Worm (Caenorhabditis elegans) whole organism, L1 larva: ENCODE measurements around the gene F53C3.8.
A peak's percentile ranks its signal among the peaks of the same experiment; 100 is the strongest.

ENCODE experiments used
- C04F5.9 ChIP-seq: sonication (generic microtip); optimal IDR thresholded peaks from 2 replicates; lab custom pipeline; 2016; ENCODE audit warnings: missing genetic modification characterization, missing compliant biosample characterization
- C34B4.2 ChIP-seq: sonication (generic microtip); optimal IDR thresholded peaks from 2 replicates; lab custom pipeline; 2017; ENCODE audit warnings: mild to moderate bottlenecking, missing genetic modification characterization, missing compliant biosample characterization
- Y116A8C.19 ChIP-seq: sonication (generic microtip); optimal IDR thresholded peaks from 2 replicates; lab custom pipeline; 2016; ENCODE audit warnings: missing compliant biosample characterization, missing genetic modification characterization, borderline replicate concordance
- aha-1 ChIP-seq: fragments of 150-350 bp; optimal IDR thresholded peaks from 2 replicates; lab custom pipeline; 2014; ENCODE audit warnings: missing biosample characterization, missing genetic modification characterization
- blmp-1 ChIP-seq: fragments of 150-350 bp; optimal IDR thresholded peaks from 2 replicates; lab custom pipeline; 2014; ENCODE audit warnings: missing biosample characterization, missing genetic modification characterization
- ces-1 ChIP-seq: fragments of 150-350 bp; optimal IDR thresholded peaks from 2 replicates; lab custom pipeline; 2014; ENCODE audit warnings: missing biosample characterization, missing genetic modification reagents, missing genetic modification characterization
- efl-1 ChIP-seq, 4 experiments: fragments of 150-350 bp; optimal IDR thresholded peaks in 3 of 4; peaks in 1 of 4; 1 replicate in 1 of 4; 2 replicates in 3 of 4; lab custom pipeline; 2014; ENCODE audit warnings: missing biosample characterization in 2 of 4, missing genetic modification characterization in 2 of 4, missing genetic modification reagents in 2 of 4
- efl-3 ChIP-seq: fragments of 200-800 bp; sonication (Bioruptor generic); optimal IDR thresholded peaks from 2 replicates; lab custom pipeline; 2018; ENCODE audit warnings: mild to moderate bottlenecking, missing genetic modification characterization, missing compliant biosample characterization
- egl-13 ChIP-seq: sonication (generic microtip); optimal IDR thresholded peaks from 2 replicates; lab custom pipeline; 2016; ENCODE audit warnings: missing genotype, missing genetic modification reagents, missing genetic modification characterization, missing compliant biosample characterization
- ets-5 ChIP-seq: fragments of 200-800 bp; sonication (Bioruptor generic); IDR thresholded peaks from 2 replicates; pipeline ENCODE4 v1.3.6; 2022; ENCODE audit warnings: missing genetic modification characterization, missing compliant biosample characterization
- fkh-10 ChIP-seq: sonication (generic microtip); optimal IDR thresholded peaks from 2 replicates; lab custom pipeline; 2017; ENCODE audit warnings: missing biosample characterization, missing genetic modification reagents, missing genetic modification characterization
- hlh-17 ChIP-seq: fragments of 200-800 bp; sonication (Bioruptor generic); optimal IDR thresholded peaks from 2 replicates; lab custom pipeline; 2018; ENCODE audit warnings: missing genetic modification characterization, mild to moderate bottlenecking, missing compliant biosample characterization, moderate library complexity, borderline replicate concordance
- isw-1 ChIP-seq: fragments of 200-800 bp; sonication (Bioruptor generic); IDR thresholded peaks from 2 replicates; pipeline ENCODE4 v1.3.6; 2022; ENCODE audit warnings: missing genetic modification characterization, missing compliant biosample characterization
- jun-1 ChIP-seq: fragments of 150-350 bp; optimal IDR thresholded peaks from 2 replicates; lab custom pipeline; 2014; ENCODE audit warnings: missing biosample characterization, missing genetic modification reagents, missing genetic modification characterization
- lin-13 ChIP-seq: fragments of 150-350 bp; optimal IDR thresholded peaks from 2 replicates; lab custom pipeline; 2014; ENCODE audit warnings: missing biosample characterization, missing genetic modification reagents, missing genetic modification characterization
- lsy-2 ChIP-seq, 2 experiments: fragments of 150-350 bp; optimal IDR thresholded peaks; 2 replicates each; lab custom pipeline; 2014; ENCODE audit warnings: missing biosample characterization in 2 of 2, missing genetic modification characterization in 2 of 2
- mep-1 ChIP-seq: fragments of 150-350 bp; optimal IDR thresholded peaks from 2 replicates; lab custom pipeline; 2014; ENCODE audit warnings: missing biosample characterization, missing genetic modification characterization
- nhr-19 ChIP-seq: fragments of 200-800 bp; sonication (Bioruptor generic); conservative IDR thresholded peaks from 2 replicates; pipeline ENCODE4 v1.3.6; 2022; ENCODE audit warnings: missing genetic modification characterization, missing compliant biosample characterization
- nhr-47 ChIP-seq: sonication (generic microtip); optimal IDR thresholded peaks from 2 replicates; lab custom pipeline; 2016; ENCODE audit warnings: mild to moderate bottlenecking, missing genetic modification characterization, moderate library complexity, missing compliant biosample characterization
- nhr-76 ChIP-seq: sonication (generic microtip); optimal IDR thresholded peaks from 2 replicates; lab custom pipeline; 2017; ENCODE audit warnings: missing biosample characterization, missing genetic modification characterization
- nhr-77 ChIP-seq: fragments of 150-350 bp; optimal IDR thresholded peaks from 2 replicates; lab custom pipeline; 2014; ENCODE audit warnings: missing biosample characterization, missing genetic modification characterization
- nhr-85 ChIP-seq: sonication (generic microtip); peaks from one replicate; lab custom pipeline; 2016; ENCODE audit warnings: missing genetic modification characterization, inconsistent platforms, missing compliant biosample characterization
- nhr-90 ChIP-seq: sonication (generic microtip); optimal IDR thresholded peaks from 2 replicates; lab custom pipeline; 2016; ENCODE audit warnings: mild to moderate bottlenecking, missing genetic modification characterization, missing compliant biosample characterization; ENCODE audit not compliant: poor library complexity
- snpc-4 ChIP-seq: fragments of 150-350 bp; optimal IDR thresholded peaks from 2 replicates; lab custom pipeline; 2014; ENCODE audit warnings: missing biosample characterization, missing genetic modification characterization
- sox-4 ChIP-seq: sonication (generic microtip); optimal IDR thresholded peaks from 2 replicates; lab custom pipeline; 2016; ENCODE audit warnings: missing genetic modification characterization, missing compliant biosample characterization
- sup-37 ChIP-seq: fragments of 200-800 bp; sonication (Bioruptor generic); optimal IDR thresholded peaks from 2 replicates; lab custom pipeline; 2018; ENCODE audit warnings: mild to moderate bottlenecking, missing genetic modification characterization, missing compliant biosample characterization
- swsn-7 ChIP-seq: sonication (generic microtip); optimal IDR thresholded peaks from 2 replicates; lab custom pipeline; 2016; ENCODE audit warnings: missing genetic modification characterization, missing compliant biosample characterization
- unc-86 ChIP-seq: sonication (generic microtip); optimal IDR thresholded peaks from 2 replicates; lab custom pipeline; 2016; ENCODE audit warnings: missing genetic modification characterization, missing compliant biosample characterization
- unc-98 ChIP-seq: fragments of 200-800 bp; sonication (Bioruptor generic); IDR thresholded peaks from 2 replicates; pipeline ENCODE4 v1.3.6; 2022; ENCODE audit warnings: missing genetic modification characterization, missing compliant biosample characterization
- vab-15 ChIP-seq: sonication (generic microtip); optimal IDR thresholded peaks from 2 replicates; lab custom pipeline; 2017; ENCODE audit warnings: missing genotype, mild to moderate bottlenecking, missing genetic modification characterization, missing compliant biosample characterization
- ztf-11 ChIP-seq, 2 experiments: sonication (generic microtip); optimal IDR thresholded peaks; 2 replicates each; lab custom pipeline; 2016 to 2017; ENCODE audit warnings: missing genetic modification characterization in 2 of 2, missing biosample characterization in 1 of 2, missing compliant biosample characterization in 1 of 2

Gene F53C3.8

ce11 chrII:3931825-3932224 lies 40.6 kb downstream of the F53C3.8 start:
- TF ChIP-seq nhr-76 (no peak), snpc-4 (no peak), nhr-77 (tag; lab: Kevin White, UChicago) (no peak)

DNA sequence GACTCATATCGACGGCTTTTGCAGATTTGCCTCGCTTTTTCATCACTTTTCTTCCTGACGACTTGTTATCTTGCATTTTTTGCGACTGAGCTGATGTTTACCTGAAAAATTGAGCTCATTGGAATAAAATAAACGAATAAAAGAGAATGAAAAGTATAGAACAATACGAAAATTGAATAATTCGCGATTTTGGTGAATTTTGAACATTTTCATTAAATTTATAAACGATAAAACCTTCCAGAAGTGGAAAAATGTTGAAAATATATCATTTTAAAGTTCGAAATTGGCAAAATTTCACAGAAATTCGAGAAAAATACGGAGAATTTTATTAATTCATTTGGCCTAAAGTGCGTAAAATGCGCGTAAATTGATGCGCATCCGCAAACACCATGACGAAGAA lies 42.4 kb downstream of the F53C3.8 start, which contains the start of gene Y14H12B.2:
Y14H12B.2 (minus strand) TSS at position 101 of the 400 bp plus-strand sequence.
- TF ChIP-seq efl-1 (optimal IDR thresholded peaks at IDR 0.05; lab: Kevin White, UChicago) (peak in 1 of 2 experiments; percentile 82), efl-1 (GFP tag; optimal IDR thresholded peaks at IDR 0.05 in 1 of 2; lab: Kevin White, UChicago) (peak in 1 of 2 experiments; percentile 24), swsn-7 (tag; lab: Kevin White, UChicago) (no peak)
- TF ChIP-seq, all 84 proteins: peak for 1

DNA sequence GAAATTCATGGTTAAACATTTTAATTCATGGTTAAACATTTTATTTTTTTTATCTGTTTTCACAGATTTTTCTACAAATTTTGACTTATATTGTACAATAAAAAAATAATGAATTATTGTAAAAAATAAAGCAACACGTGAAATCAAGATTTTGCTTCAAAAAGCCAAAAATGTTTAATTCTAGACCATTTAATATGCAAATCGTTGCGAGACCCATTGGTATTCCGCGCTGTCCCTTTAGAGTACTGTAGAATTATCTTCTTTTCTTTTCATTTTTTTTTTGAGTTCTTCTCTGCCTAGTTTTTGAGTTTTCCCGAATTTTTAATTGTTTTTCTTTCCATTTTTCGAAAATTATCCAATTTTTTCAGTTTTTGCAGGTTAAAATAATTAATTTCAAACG lies 42.9 kb downstream of the F53C3.8 start, which contains the start of gene Y14H12B.1:
Y14H12B.1 (plus strand) TSS at position 363 of the 400 bp plus-strand sequence.
- no peak for TF ChIP-seq blmp-1 (tag; lab: Kevin White, UChicago)
- TF ChIP-seq lin-13, result no peak
- no peak for TF ChIP-seq fkh-10 (GFP tag; lab: Kevin White, UChicago)
- TF ChIP-seq nhr-47, result no peak
- TF ChIP-seq hlh-17 (GFP tag; lab: Kevin White, UChicago), result no peak

- TF ChIP-seq efl-3 (GFP tag; lab: Kevin White, UChicago) (no peak), lsy-2 (tag; optimal IDR thresholded peaks at IDR 0.05; lab: Kevin White, UChicago) (no peak), ets-5 (GFP tag; lab: Robert Waterston, UW) (no peak), vab-15 (tag; lab: Kevin White, UChicago) (no peak), unc-98 (GFP tag; lab: Robert Waterston, UW) (no peak), sup-37 (no peak), mep-1 (tag; lab: Kevin White, UChicago) (no peak), unc-86 (tag; lab: Kevin White, UChicago) (no peak), hlh-17 (GFP tag; lab: Kevin White, UChicago) (no peak), egl-13 (tag; lab: Kevin White, UChicago) (no peak), jun-1 (tag; lab: Kevin White, UChicago) (no peak)
Observed at ce11 chrII:3935098-3935497, 43.9 kb downstream of the F53C3.8 start.

- TF ChIP-seq C34B4.2 (tag; lab: Kevin White, UChicago), result no peak
- no peak for TF ChIP-seq C04F5.9
- no peak for TF ChIP-seq ztf-11 (tag; optimal IDR thresholded peaks at IDR 0.05; lab: Kevin White, UChicago)
- no peak for TF ChIP-seq egl-13 (tag; lab: Kevin White, UChicago)
- TF ChIP-seq swsn-7 (tag; lab: Kevin White, UChicago), result no peak
- no peak for TF ChIP-seq aha-1 (tag; lab: Kevin White, UChicago)
- TF ChIP-seq nhr-85 (tag; lab: Kevin White, UChicago), result no peak
- TF ChIP-seq Y116A8C.19 (tag; lab: Kevin White, UChicago), result no peak
- no peak for TF ChIP-seq nhr-90 (tag; lab: Kevin White, UChicago)
- TF ChIP-seq isw-1, result no peak
- TF ChIP-seq unc-98 (GFP tag; lab: Robert Waterston, UW), result no peak
- no peak for TF ChIP-seq sox-4 (tag; lab: Kevin White, UChicago)
- TF ChIP-seq nhr-19 (GFP tag; lab: Robert Waterston, UW), result no peak
- TF ChIP-seq ets-5 (GFP tag; lab: Robert Waterston, UW), result no peak
- TF ChIP-seq nhr-77 (tag; lab: Kevin White, UChicago), result no peak
- TF ChIP-seq ces-1 (GFP tag; lab: Kevin White, UChicago), result no peak
Observed at ce11 chrII:3935990-3936389, 44.8 kb downstream of the F53C3.8 start.
